Fruit fly (Drosophila melanogaster): ENCODE data around the gene CG42446.

DNA sequence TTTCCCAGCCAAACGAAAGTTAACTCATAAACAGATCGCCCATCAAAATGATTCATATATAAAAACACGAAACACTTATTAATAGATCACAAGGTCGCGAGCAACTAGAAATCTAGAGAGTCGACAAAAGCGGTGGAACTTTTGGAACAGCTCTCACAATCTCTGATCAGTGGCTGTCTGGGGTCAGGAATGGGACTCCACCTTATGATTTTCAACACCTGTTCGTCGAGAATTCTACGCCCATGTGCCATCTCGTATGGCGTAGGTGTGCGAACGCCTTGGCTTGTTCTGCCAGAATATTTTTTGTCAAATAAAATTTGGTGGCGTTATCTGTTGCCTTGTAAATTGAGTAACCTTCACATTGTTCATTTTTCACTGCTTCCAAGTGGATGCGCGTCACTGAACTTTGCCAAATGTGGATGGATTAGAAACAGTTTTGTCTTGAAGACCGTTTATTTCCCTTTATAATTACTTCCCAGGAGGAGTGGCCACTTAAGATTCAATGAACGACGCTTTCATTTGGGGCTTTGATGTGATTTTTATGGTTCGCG is 4.4 kb downstream of the CG42446 start:
- TF ChIP-seq CG8632 (GFP tag; optimal IDR thresholded peaks at IDR 0.05) (no peak), CG11902 (GFP tag; optimal IDR thresholded peaks at IDR 0.05) (no peak), CG6276 (GFP tag; optimal IDR thresholded peaks at IDR 0.05) (no peak), Gug (GFP tag; IDR thresholded peaks at IDR 0.05) (no peak)
